Worm (Caenorhabditis elegans) whole organism, L4 larva: Measurements from ENCODE around the gene cyc-2.2.

Source experiments
- R02D3.7 ChIP-seq: fragments of 150-350 bp; sonication (generic microtip); optimal IDR thresholded peaks from 3 replicates; lab custom pipeline; 2014; ENCODE audit warnings: missing biosample characterization, missing genetic modification characterization
- aly-2 ChIP-seq: sonication (generic microtip); optimal IDR thresholded peaks from 2 replicates; lab custom pipeline; 2018; ENCODE audit warnings: missing biosample characterization, missing genetic modification characterization
- dve-1 ChIP-seq: sonication (generic microtip); optimal IDR thresholded peaks from 2 replicates; lab custom pipeline; 2017; ENCODE audit warnings: antibody characterized with exemption, mild to moderate bottlenecking, missing genetic modification characterization, missing compliant biosample characterization; ENCODE audit not compliant: insufficient read depth
- jun-1 ChIP-seq: fragments of 150-350 bp; optimal IDR thresholded peaks from 2 replicates; lab custom pipeline; 2014; ENCODE audit warnings: missing biosample characterization, missing genetic modification reagents, missing genetic modification characterization
- lin-38 ChIP-seq: fragments of 200-800 bp; sonication (Bioruptor generic); IDR thresholded peaks from 2 replicates; pipeline ENCODE4 v1.3.6; 2022; ENCODE audit warnings: missing genetic modification reagents, missing genetic modification characterization, missing compliant biosample characterization

DNA sequence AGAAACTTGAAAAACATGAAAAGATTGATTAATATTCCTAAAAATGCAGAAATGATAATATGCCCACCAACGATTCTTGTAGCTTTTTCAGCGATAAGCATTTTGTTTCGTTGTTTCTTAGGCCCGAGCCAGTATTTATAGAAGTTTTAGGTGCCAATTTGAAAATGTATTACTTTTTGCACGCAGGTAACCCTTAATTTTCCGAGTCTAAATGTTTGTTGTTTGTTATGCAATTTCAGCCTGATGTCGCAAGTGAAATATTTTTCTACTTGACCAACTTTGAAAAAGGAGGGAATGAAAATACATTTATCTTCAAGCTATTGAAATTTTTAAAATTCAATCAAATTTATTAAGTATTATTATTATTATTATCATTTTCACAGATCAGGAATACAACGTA, 20.0 kb upstream of the cyc-2.2 start, which contains the start of gene srx-113:
- TF ChIP-seq lin-38 (GFP tag; lab: Robert Waterston, UW) (no peak), R02D3.7 (no peak), jun-1 (no peak), dve-1 (tag; lab: Kevin White, UChicago) (no peak), aly-2 (tag; lab: Kevin White, UChicago) (no peak)
